Worm (Caenorhabditis elegans): Measurements from ENCODE around the gene F08F1.3.

ce11 chrX:8381651-8382050 lies 47.0 kb upstream of the F08F1.3 start:
- no peak for TF ChIP-seq dao-5 (tag; optimal IDR thresholded peaks at IDR 0.05)
- TF ChIP-seq W03F9.2 (tag; optimal IDR thresholded peaks at IDR 0.05), result no peak
